Fruit fly (Drosophila melanogaster) whole organism, adult: ENCODE measurements around the gene Gos28.

Experiments
- Mnt ChIP-seq: fragments of 200-800 bp; sonication (Bioruptor generic); optimal IDR thresholded peaks from 2 replicates; lab custom pipeline; 2016; ENCODE audit warnings: missing biosample characterization, mild to moderate bottlenecking, missing genetic modification characterization
- toe ChIP-seq: fragments of 200-800 bp; sonication (Bioruptor generic); optimal IDR thresholded peaks from 2 replicates; lab custom pipeline; 2016; ENCODE audit warnings: missing biosample characterization, missing genetic modification characterization

DNA sequence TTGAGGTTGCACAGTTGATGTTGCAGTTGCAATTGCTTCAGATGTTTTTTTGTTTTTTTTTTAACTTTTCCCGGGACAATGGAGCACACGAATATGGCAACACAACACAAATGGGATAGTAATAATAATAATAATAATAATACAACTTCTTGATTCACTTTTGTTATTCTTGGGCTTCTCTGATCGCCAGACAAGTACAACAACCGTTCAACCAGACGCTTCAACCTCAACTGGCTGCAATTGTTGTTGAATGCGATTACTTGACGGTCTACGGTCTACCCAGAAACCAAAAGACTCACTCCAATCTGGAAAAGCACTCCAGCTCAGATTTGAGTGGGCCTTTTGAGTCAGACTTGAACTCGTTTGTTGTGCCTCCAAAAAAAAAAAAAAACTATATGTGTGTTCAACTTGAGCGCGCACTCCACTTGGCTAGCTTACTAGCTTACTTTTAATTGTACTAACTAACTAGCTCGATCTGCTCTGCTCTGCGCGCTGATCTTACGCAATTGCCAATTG lies 22.2 kb upstream of the Gos28 start, which contains the start of gene CG14301:
- TF ChIP-seq Mnt (GFP tag; lab: Kevin White, UChicago) = no peak
- no peak for TF ChIP-seq toe (GFP tag; lab: Kevin White, UChicago)
